Fruit fly (Drosophila melanogaster): ENCODE results near the gene dmGlut.

DNA sequence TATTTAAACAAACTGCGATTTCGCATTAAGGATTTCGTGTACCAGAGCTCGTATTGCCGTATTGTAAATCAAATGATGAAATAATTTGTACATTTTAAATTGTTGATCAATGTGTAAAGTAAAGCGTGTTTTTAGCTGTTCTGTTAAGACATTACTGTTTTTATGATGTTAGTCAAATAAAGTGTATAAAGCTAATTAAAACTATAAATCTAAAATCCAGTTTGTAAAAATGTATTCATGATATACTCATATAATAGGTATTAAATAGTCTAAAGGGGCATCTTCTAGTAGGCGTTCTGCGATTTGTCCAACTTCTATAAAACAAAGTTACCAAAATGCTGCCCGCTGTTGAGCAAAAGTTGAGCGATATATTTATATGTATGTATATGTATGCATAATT is 6.7 kb downstream of the dmGlut start, which contains the start of gene CG18788:
- TF ChIP-seq Dif (GFP tag; optimal IDR thresholded peaks at IDR 0.05; ENCODE audit: partially characterized antibody) (no peak), Mio (GFP tag; optimal IDR thresholded peaks at IDR 0.05) (no peak), ey (GFP tag; optimal IDR thresholded peaks at IDR 0.05) (no peak), Hr83 (GFP tag; optimal IDR thresholded peaks at IDR 0.05; ENCODE audit: poor library complexity, severe bottlenecking) (no peak), pan (optimal IDR thresholded peaks at IDR 0.05) (no peak), psq (GFP tag; optimal IDR thresholded peaks at IDR 0.05) (no peak), Vsx2 (GFP tag; optimal IDR thresholded peaks at IDR 0.05; ENCODE audit: partially characterized antibody) (no peak)

Measured in whole organism, wandering third instar larva.